Worm (Caenorhabditis elegans) whole organism, L2 larva: ENCODE measurements around the gene F49F1.12.
"Not testable (repeated sequence)": the region's sequence is repeated elsewhere in the genome, so short reads cannot be mapped to it uniquely, and the experiment has no call there.

Experiments used
- aly-2 ChIP-seq: fragments of 150-350 bp; optimal IDR thresholded peaks from 2 replicates; lab custom pipeline; 2014; ENCODE audit warnings: missing biosample characterization, missing genetic modification characterization
- egl-27 ChIP-seq: sonication (generic microtip); optimal IDR thresholded peaks from 3 replicates; lab custom pipeline; 2017; ENCODE audit warnings: missing biosample characterization, missing genetic modification reagents, missing genetic modification characterization
- mbf-1 ChIP-seq: sonication (generic microtip); optimal IDR thresholded peaks from 2 replicates; lab custom pipeline; 2017; ENCODE audit warnings: missing biosample characterization, missing genetic modification characterization

DNA sequence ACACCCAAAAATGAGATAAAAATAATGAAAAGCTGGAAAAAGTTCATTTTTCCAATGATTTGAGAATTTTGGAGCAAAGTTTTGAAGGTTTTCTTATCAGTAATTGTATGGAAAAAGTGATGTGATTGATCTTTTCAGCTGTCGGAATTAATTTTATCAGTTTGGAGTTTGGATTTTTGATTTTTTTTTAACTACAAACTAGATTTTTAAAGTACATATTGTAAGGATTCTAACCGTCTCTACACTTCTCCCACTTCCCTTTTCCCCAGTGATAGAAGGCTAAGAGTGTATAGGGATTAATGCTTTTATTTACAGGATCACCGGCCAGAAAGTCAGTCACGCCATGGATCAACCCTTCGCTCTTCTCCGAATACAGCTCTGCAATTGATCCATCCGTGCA lies 17.2 kb downstream of the F49F1.12 start, which contains the start of gene F49F1.7:
- TF ChIP-seq mbf-1 (tag; lab: Kevin White, UChicago); aly-2; egl-27 (tag; lab: Kevin White, UChicago): not testable (repeated sequence)
